Worm (Caenorhabditis elegans): ENCODE data around the gene ZC487.1.

DNA sequence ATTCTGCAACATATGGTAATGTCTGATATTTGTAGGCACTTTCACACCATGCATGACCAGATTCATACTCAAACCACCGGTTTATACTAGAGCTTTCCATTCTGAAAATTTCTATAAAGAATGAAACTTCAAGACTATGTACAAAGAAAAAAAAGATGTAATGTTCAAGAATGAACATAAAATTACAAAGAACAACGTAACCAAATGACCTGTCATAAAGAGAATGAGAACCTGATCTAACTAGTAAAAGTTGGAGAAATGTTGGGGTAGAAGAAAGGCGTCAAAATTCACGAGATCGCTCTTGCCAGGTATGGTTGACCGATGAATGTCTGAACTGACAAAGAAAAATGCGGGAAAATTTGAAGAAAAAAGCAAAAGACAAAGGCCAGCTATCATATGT, 29.8 kb upstream of the ZC487.1 start, which contains the start of gene W02F12.2:
- TF ChIP-seq scrt-1 (GFP tag; IDR thresholded peaks at IDR 0.05) (no peak), B0310.2 (tag; optimal IDR thresholded peaks at IDR 0.05) (no peak), aly-1 (tag; optimal IDR thresholded peaks at IDR 0.05) (no peak), F13C5.2 (tag; optimal IDR thresholded peaks at IDR 0.05) (no peak), ama-1 (optimal IDR thresholded peaks at IDR 0.05) (no peak), sea-1 (GFP tag; conservative IDR thresholded peaks at IDR 0.05) (no peak), ets-7 (tag; optimal IDR thresholded peaks at IDR 0.05) (no peak)

All from whole organism, early embryonic.